Worm (Caenorhabditis elegans) whole organism, young adult: ENCODE results near the gene D1053.3.

Experiments used
- B0019.2 ChIP-seq: fragments of 200-800 bp; sonication (Bioruptor generic); conservative IDR thresholded peaks from 2 replicates; pipeline ENCODE4 v1.3.6; 2022; ENCODE audit warnings: missing genetic modification reagents, missing genetic modification characterization, missing compliant biosample characterization
- B0261.1 ChIP-seq: sonication (generic microtip); optimal IDR thresholded peaks from 2 replicates; lab custom pipeline; 2016; ENCODE audit warnings: mild to moderate bottlenecking, missing genetic modification characterization, moderate library complexity, missing compliant biosample characterization
- B0336.3 ChIP-seq: fragments of 200-800 bp; sonication (Bioruptor generic); IDR thresholded peaks from 2 replicates; pipeline ENCODE4 v1.3.6; 2022; ENCODE audit warnings: missing genetic modification characterization, missing compliant biosample characterization
- C06A6.2 ChIP-seq: fragments of 200-800 bp; sonication (Bioruptor generic); conservative IDR thresholded peaks from 2 replicates; pipeline ENCODE4 v1.3.6; 2022; ENCODE audit warnings: missing genetic modification characterization, missing compliant biosample characterization
- F10E7.11 ChIP-seq: sonication (generic microtip); optimal IDR thresholded peaks from 2 replicates; lab custom pipeline; 2017; ENCODE audit warnings: mild to moderate bottlenecking, missing genetic modification characterization, moderate library complexity, missing compliant biosample characterization
- F22D6.2 ChIP-seq: sonication (generic microtip); optimal IDR thresholded peaks from 2 replicates; lab custom pipeline; 2016; ENCODE audit warnings: mild to moderate bottlenecking, missing genetic modification characterization, missing compliant biosample characterization
- F37B4.10 ChIP-seq: fragments of 200-800 bp; sonication (Bioruptor generic); IDR thresholded peaks from 2 replicates; pipeline ENCODE4 v1.3.6; 2022; ENCODE audit warnings: missing genetic modification characterization, missing compliant biosample characterization
- F57A8.1 ChIP-seq: fragments of 200-800 bp; sonication (Bioruptor generic); optimal IDR thresholded peaks from 2 replicates; lab custom pipeline; 2018; ENCODE audit warnings: mild to moderate bottlenecking, missing genetic modification characterization, moderate library complexity, missing compliant biosample characterization
- K12H6.12 ChIP-seq: fragments of 200-800 bp; sonication (Bioruptor generic); optimal IDR thresholded peaks from 2 replicates; lab custom pipeline; 2018; ENCODE audit warnings: mild to moderate bottlenecking, missing genetic modification characterization, missing compliant biosample characterization
- T26A5.8 ChIP-seq: sonication (generic microtip); optimal IDR thresholded peaks from 2 replicates; lab custom pipeline; 2016; ENCODE audit warnings: missing genetic modification characterization, missing compliant biosample characterization
- Y53F4B.3 ChIP-seq: fragments of 200-800 bp; sonication (Bioruptor generic); IDR thresholded peaks from 2 replicates; pipeline ENCODE4 v1.3.6; 2022; ENCODE audit warnings: missing genetic modification reagents, missing genetic modification characterization, missing compliant biosample characterization
- Y56A3A.18 ChIP-seq: fragments of 200-800 bp; sonication (Bioruptor generic); IDR thresholded peaks from 2 replicates; pipeline ENCODE4 v1.3.6; 2022; ENCODE audit warnings: missing genetic modification reagents, missing genetic modification characterization, missing compliant biosample characterization
- Y67H2A.10 ChIP-seq: fragments of 200-800 bp; sonication (Bioruptor generic); conservative IDR thresholded peaks from 2 replicates; pipeline ENCODE4 v1.3.6; 2022; ENCODE audit warnings: missing genetic modification reagents, missing genetic modification characterization, missing compliant biosample characterization
- Y79H2A.3 ChIP-seq: fragments of 200-800 bp; sonication (Bioruptor generic); conservative IDR thresholded peaks from 2 replicates; pipeline ENCODE4 v1.3.6; 2022; ENCODE audit warnings: missing genetic modification reagents, missing genetic modification characterization, missing compliant biosample characterization
- Y95B8A.8 ChIP-seq: fragments of 200-800 bp; sonication (Bioruptor generic); IDR thresholded peaks from 2 replicates; pipeline ENCODE4 v1.3.6; 2022; ENCODE audit warnings: missing genetic modification reagents, missing genetic modification characterization, missing compliant biosample characterization
- aptf-2 ChIP-seq: fragments of 200-800 bp; sonication (Bioruptor generic); conservative IDR thresholded peaks from 2 replicates; pipeline ENCODE4 v1.3.6; 2022; ENCODE audit warnings: missing genetic modification reagents, missing genetic modification characterization, missing compliant biosample characterization
- atf-7 ChIP-seq: sonication (generic microtip); optimal IDR thresholded peaks from 2 replicates; lab custom pipeline; 2017; ENCODE audit warnings: mild to moderate bottlenecking, missing genetic modification characterization, missing compliant biosample characterization
- attf-6 ChIP-seq: fragments of 200-800 bp; sonication (Bioruptor generic); IDR thresholded peaks from 2 replicates; pipeline ENCODE4 v1.3.6; 2022; ENCODE audit warnings: missing genetic modification reagents, missing genetic modification characterization, missing compliant biosample characterization
- bed-1 ChIP-seq: fragments of 200-800 bp; sonication (Bioruptor generic); IDR thresholded peaks from 2 replicates; pipeline ENCODE4 v1.3.6; 2022; ENCODE audit warnings: missing genetic modification reagents, missing genetic modification characterization, missing compliant biosample characterization
- ceh-27 ChIP-seq: fragments of 200-800 bp; sonication (Bioruptor generic); optimal IDR thresholded peaks from 2 replicates; lab custom pipeline; 2018; ENCODE audit warnings: mild to moderate bottlenecking, missing genetic modification characterization, moderate library complexity, missing compliant biosample characterization
- ceh-58 ChIP-seq: fragments of 200-800 bp; sonication (Bioruptor generic); IDR thresholded peaks from 2 replicates; pipeline ENCODE4 v1.3.6; 2022; ENCODE audit warnings: missing genetic modification characterization, missing compliant biosample characterization
- die-1 ChIP-seq: sonication (generic microtip); optimal IDR thresholded peaks from 2 replicates; lab custom pipeline; 2016; ENCODE audit warnings: missing genotype, mild to moderate bottlenecking, missing genetic modification characterization, missing compliant biosample characterization
- ekl-4 ChIP-seq: fragments of 200-800 bp; sonication (Bioruptor generic); IDR thresholded peaks from 2 replicates; pipeline ENCODE4 v1.3.6; 2022; ENCODE audit warnings: missing genetic modification reagents, missing genetic modification characterization, missing compliant biosample characterization
- hlh-26 ChIP-seq: fragments of 200-800 bp; sonication (Bioruptor generic); conservative IDR thresholded peaks from 2 replicates; pipeline ENCODE4 v1.3.6; 2022; ENCODE audit warnings: missing genetic modification reagents, missing genetic modification characterization, missing compliant biosample characterization
- hmg-1.2 ChIP-seq: fragments of 200-800 bp; sonication (Bioruptor generic); IDR thresholded peaks from 2 replicates; pipeline ENCODE4 v1.3.6; 2022; ENCODE audit warnings: missing genetic modification reagents, missing genetic modification characterization, missing compliant biosample characterization
- hsf-1 ChIP-seq: fragments of 200-800 bp; sonication (Bioruptor generic); IDR thresholded peaks from 2 replicates; pipeline ENCODE4 v1.3.6; 2022; ENCODE audit warnings: missing genetic modification reagents, missing genetic modification characterization, missing compliant biosample characterization
- let-607 ChIP-seq, 2 experiments: fragments of 200-800 bp in 1 of 2; sonication (Bioruptor generic) in 1 of 2; sonication (generic microtip) in 1 of 2; optimal IDR thresholded peaks; 2 replicates each; lab custom pipeline; 2016 to 2018; ENCODE audit warnings: mild to moderate bottlenecking in 2 of 2, missing compliant biosample characterization in 2 of 2, missing genetic modification characterization in 2 of 2, moderate library complexity in 2 of 2, missing genotype in 1 of 2
- lin-26 ChIP-seq: fragments of 200-800 bp; sonication (Bioruptor generic); IDR thresholded peaks from 2 replicates; pipeline ENCODE4 v1.3.6; 2022; ENCODE audit warnings: missing genetic modification reagents, missing genetic modification characterization, missing compliant biosample characterization
- lin-35 ChIP-seq, 3 experiments: fragments of 150-350 bp in 2 of 3; sonication (generic microtip) in 1 of 3; optimal IDR thresholded peaks; 2 replicates each; lab custom pipeline; 2014 to 2018; ENCODE audit warnings: missing biosample characterization in 3 of 3, missing genetic modification characterization in 3 of 3, missing genetic modification reagents in 3 of 3
- lin-40 ChIP-seq: sonication (generic microtip); optimal IDR thresholded peaks from 2 replicates; lab custom pipeline; 2016; ENCODE audit warnings: missing genetic modification characterization, mild to moderate bottlenecking, missing compliant biosample characterization, missing genotype, missing genetic modification reagents
- lsy-27 ChIP-seq: sonication (generic microtip); optimal IDR thresholded peaks from 2 replicates; lab custom pipeline; 2017; ENCODE audit warnings: missing genetic modification characterization, mild to moderate bottlenecking, missing compliant biosample characterization, antibody characterized with exemption, missing genotype, borderline replicate concordance; ENCODE audit not compliant: insufficient read depth
- mes-4 ChIP-seq: sonication (generic microtip); optimal IDR thresholded peaks from 2 replicates; lab custom pipeline; 2016; ENCODE audit warnings: missing genotype, missing genetic modification characterization, missing compliant biosample characterization
- mxl-1 ChIP-seq: sonication (generic microtip); optimal IDR thresholded peaks from 2 replicates; lab custom pipeline; 2016; ENCODE audit warnings: missing genetic modification characterization, missing compliant biosample characterization
- nfyb-1 ChIP-seq: fragments of 200-800 bp; sonication (Bioruptor generic); IDR thresholded peaks from 2 replicates; pipeline ENCODE4 v1.3.6; 2022; ENCODE audit warnings: missing genetic modification reagents, missing genetic modification characterization, missing compliant biosample characterization
- nhr-80 ChIP-seq: sonication (generic microtip); optimal IDR thresholded peaks from 2 replicates; lab custom pipeline; 2016; ENCODE audit warnings: missing genetic modification characterization, missing compliant biosample characterization
- rpc-1 ChIP-seq, 2 experiments: fragments of 150-350 bp in 1 of 2; sonication (generic microtip) in 1 of 2; optimal IDR thresholded peaks; 2 replicates each; lab custom pipeline; 2014 to 2018; ENCODE audit warnings: missing biosample characterization in 1 of 2, missing genetic modification characterization in 1 of 2, missing genetic modification reagents in 1 of 2, missing genotype in 1 of 2
- snpc-1.3 ChIP-seq: sonication (generic microtip); optimal IDR thresholded peaks from 2 replicates; lab custom pipeline; 2017; ENCODE audit warnings: missing genetic modification characterization, mild to moderate bottlenecking, missing compliant biosample characterization, antibody characterized with exemption, moderate library complexity, missing genotype, missing genetic modification reagents; ENCODE audit not compliant: insufficient read depth
- snpc-4 ChIP-seq, 5 experiments: fragments of 150-350 bp in 1 of 5; sonication (generic microtip) in 4 of 5; optimal IDR thresholded peaks; 2 replicates each; lab custom pipeline; 2014 to 2018; ENCODE audit warnings: missing genetic modification characterization in 5 of 5, missing biosample characterization in 3 of 5, antibody characterized with exemption in 2 of 5, mild to moderate bottlenecking in 2 of 5, missing compliant biosample characterization in 2 of 5, missing genotype in 2 of 5, moderate library complexity in 2 of 5, missing genetic modification reagents in 1 of 5
- tbp1 ChIP-seq: fragments of 200-800 bp; sonication (Bioruptor generic); optimal IDR thresholded peaks from 2 replicates; lab custom pipeline; 2018; ENCODE audit warnings: mild to moderate bottlenecking, missing genetic modification characterization, missing compliant biosample characterization
- xnd-1 ChIP-seq: sonication (generic microtip); optimal IDR thresholded peaks from 2 replicates; lab custom pipeline; 2016; ENCODE audit warnings: missing genotype, missing genetic modification reagents, missing genetic modification characterization, missing compliant biosample characterization
- zim-3 ChIP-seq: sonication (generic microtip); optimal IDR thresholded peaks from 2 replicates; lab custom pipeline; 2017; ENCODE audit warnings: mild to moderate bottlenecking, missing genetic modification characterization, moderate library complexity, missing compliant biosample characterization
- ztf-22 ChIP-seq: fragments of 200-800 bp; sonication (Bioruptor generic); optimal IDR thresholded peaks from 2 replicates; lab custom pipeline; 2018; ENCODE audit warnings: mild to moderate bottlenecking, missing genetic modification characterization, moderate library complexity, missing compliant biosample characterization
- ztf-26 ChIP-seq: sonication (generic microtip); optimal IDR thresholded peaks from 2 replicates; lab custom pipeline; 2017; ENCODE audit warnings: missing genetic modification characterization, missing compliant biosample characterization
- ztf-28 ChIP-seq: fragments of 200-800 bp; sonication (Bioruptor generic); IDR thresholded peaks from 2 replicates; pipeline ENCODE4 v1.3.6; 2022; ENCODE audit warnings: missing genetic modification reagents, missing genetic modification characterization, missing compliant biosample characterization

Gene D1053.3

DNA sequence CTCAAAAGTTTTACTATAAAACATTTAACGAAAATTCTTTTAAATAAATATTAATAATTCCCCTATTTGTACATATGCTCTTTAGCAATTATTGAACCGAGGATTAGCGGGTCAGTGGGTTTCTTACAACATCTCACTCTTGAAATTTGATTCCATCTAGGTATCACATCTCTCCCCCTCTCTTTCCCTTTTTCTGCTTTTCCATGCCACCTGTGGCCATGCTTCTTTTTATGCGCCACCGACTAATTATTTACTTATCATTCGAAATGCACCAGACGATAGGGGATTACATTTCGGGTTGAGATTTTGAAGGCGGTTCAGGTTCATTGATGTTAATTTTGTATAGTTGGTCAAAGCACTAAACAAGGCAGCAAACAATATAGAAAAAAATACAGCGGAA lies 28.9 kb upstream of the D1053.3 start:
- TF ChIP-seq nhr-80 (tag; lab: Kevin White, UChicago) (no peak), mes-4 (tag; lab: Kevin White, UChicago) (no peak), nfyb-1 (no peak), ztf-22 (GFP tag; lab: Kevin White, UChicago) (no peak), F10E7.11 (tag; lab: Kevin White, UChicago) (no peak), ekl-4 (GFP tag; lab: Robert Waterston, UW) (no peak), Y56A3A.18 (no peak), snpc-1.3 (tag; lab: Kevin White, UChicago) (no peak), B0019.2 (GFP tag; lab: Robert Waterston, UW) (no peak), ceh-27 (GFP tag; lab: Kevin White, UChicago) (no peak), ceh-58 (GFP tag; lab: Robert Waterston, UW) (no peak), ztf-28 (GFP tag; lab: Robert Waterston, UW) (no peak), K12H6.12 (tag; lab: Kevin White, UChicago) (no peak), rpc-1 (optimal IDR thresholded peaks at IDR 0.05; lab: Kevin White, UChicago) (no peak), rpc-1 (tag; optimal IDR thresholded peaks at IDR 0.05; lab: Kevin White, UChicago) (no peak), hmg-1.2 (GFP tag; lab: Robert Waterston, UW) (no peak), lin-40 (tag; lab: Kevin White, UChicago) (no peak)

DNA sequence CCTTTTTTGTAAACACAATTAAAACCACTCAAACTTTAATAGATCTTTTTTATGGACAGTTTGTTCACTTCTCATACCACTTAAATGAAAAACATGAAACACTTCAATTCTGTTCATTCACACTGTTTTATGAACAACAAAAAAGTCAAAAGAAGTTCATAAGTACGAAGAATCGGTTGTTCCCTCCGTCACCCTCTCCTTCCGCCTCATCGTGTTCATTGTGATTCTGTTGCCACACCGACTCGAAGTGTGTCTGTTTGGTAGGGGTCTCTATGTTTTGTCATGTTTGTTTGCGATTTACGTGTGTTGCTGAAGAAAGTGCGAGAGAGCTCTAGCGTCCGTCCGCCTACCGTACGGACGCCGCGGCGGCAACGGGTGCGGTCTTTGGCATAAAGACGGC lies 21.9 kb upstream of the D1053.3 start, which contains the start of gene lact-7:
TSS of gene lact-7 (plus strand) at position 301 of the 400 bp plus-strand sequence.
- no peak for TF ChIP-seq atf-7
- peak; percentile 67 for TF ChIP-seq ceh-27 (GFP tag; lab: Kevin White, UChicago)
- no peak for TF ChIP-seq attf-6
- TF ChIP-seq ceh-58 (GFP tag; lab: Robert Waterston, UW), result no peak
- TF ChIP-seq Y79H2A.3, result no peak
- no peak for TF ChIP-seq xnd-1 (tag; lab: Kevin White, UChicago)
- TF ChIP-seq C06A6.2, result no peak

DNA sequence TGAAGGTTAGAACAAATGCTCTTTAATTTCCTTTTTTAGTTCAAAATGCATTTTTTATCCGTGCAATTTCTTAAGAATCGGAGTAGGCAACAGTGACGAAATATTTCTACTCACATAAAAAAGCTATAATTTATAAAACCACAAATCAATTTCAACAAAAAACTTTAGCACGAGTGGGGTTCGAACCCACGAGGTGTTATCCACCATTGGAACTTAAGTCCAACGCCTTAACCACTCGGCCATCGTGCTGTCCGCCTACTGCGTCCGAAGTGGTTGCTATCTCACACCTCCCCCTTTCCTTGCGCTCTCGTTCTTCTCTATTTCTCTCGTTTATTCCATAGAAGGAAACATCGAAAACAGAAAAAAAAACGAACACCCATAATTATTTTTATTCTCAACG lies 20.7 kb upstream of the D1053.3 start:
- peak; percentile 99 for TF ChIP-seq tbp1 (GFP tag; lab: Kevin White, UChicago)
- peak; percentile 98 for TF ChIP-seq lin-26 (GFP tag; lab: Robert Waterston, UW)
- TF ChIP-seq T26A5.8 (tag; lab: Kevin White, UChicago), result peak; percentile 71
- 0 out of 2 replicates have a peak, but pooled peaks have one; percentile 44 for TF ChIP-seq F37B4.10 (GFP tag; lab: Robert Waterston, UW)
- TF ChIP-seq die-1 (tag; lab: Kevin White, UChicago), result peak; percentile 94
- TF ChIP-seq lin-35 (GFP tag; optimal IDR thresholded peaks at IDR 0.05; lab: Kevin White, UChicago), result peak in 1 of 3 experiments; percentile 58
- no peak for TF ChIP-seq B0336.3
- peak; percentile 97 for TF ChIP-seq B0261.1 (tag; lab: Kevin White, UChicago)
- peak; percentile 93 for TF ChIP-seq mxl-1
- TF ChIP-seq lsy-27 (tag; lab: Kevin White, UChicago), result no peak
- peak; percentile 38 to 66 for TF ChIP-seq let-607 (tag; optimal IDR thresholded peaks at IDR 0.05; lab: Kevin White, UChicago)
- TF ChIP-seq F57A8.1 (GFP tag; lab: Kevin White, UChicago), result peak; percentile 52
- TF ChIP-seq ztf-22 (GFP tag; lab: Kevin White, UChicago), result no peak
- TF ChIP-seq hsf-1 (GFP tag; lab: Robert Waterston, UW), result 0 out of 2 replicates have a peak, but pooled peaks have one; percentile 54
- TF ChIP-seq ztf-26 (tag; lab: Kevin White, UChicago), result peak; percentile 64
- peak; percentile 40 for TF ChIP-seq F22D6.2 (tag; lab: Kevin White, UChicago)
- TF ChIP-seq ceh-27 (GFP tag; lab: Kevin White, UChicago), result peak; percentile 85
- no peak for TF ChIP-seq Y67H2A.10 (GFP tag; lab: Robert Waterston, UW)
- TF ChIP-seq Y95B8A.8 (GFP tag; lab: Robert Waterston, UW), result no peak
- 0 out of 2 replicates have a peak, but pooled peaks have one; percentile 48 for TF ChIP-seq bed-1 (GFP tag; lab: Robert Waterston, UW)
- peak; percentile 44 for TF ChIP-seq F10E7.11 (tag; lab: Kevin White, UChicago)
- TF ChIP-seq Y53F4B.3, result peak; percentile 73
- no peak for TF ChIP-seq hlh-26
- no peak for TF ChIP-seq zim-3 (tag; lab: Kevin White, UChicago)
- peak; percentile 67 for TF ChIP-seq aptf-2
- TF ChIP-seq hmg-1.2 (GFP tag; lab: Robert Waterston, UW), result peak; percentile 80
- peak; percentile 82 for TF ChIP-seq snpc-4 (GFP tag; optimal IDR thresholded peaks at IDR 0.05; lab: Kevin White, UChicago)
- TF ChIP-seq snpc-4 (tag; optimal IDR thresholded peaks at IDR 0.05; lab: Kevin White, UChicago), result peak in 1 of 4 experiments; percentile 83
